Fruit fly (Drosophila melanogaster) whole organism, embryonic: Measurements from ENCODE around the gene foxo.

ENCODE experiments used
- Antp ChIP-seq: fragments of 200-800 bp; sonication (Bioruptor generic); optimal IDR thresholded peaks from 3 replicates; lab custom pipeline; 2016; ENCODE audit warnings: missing biosample characterization, missing genetic modification characterization
- CG10274 ChIP-seq: fragments of 200-800 bp; sonication (Bioruptor generic); optimal IDR thresholded peaks from 3 replicates; lab custom pipeline; 2017; ENCODE audit warnings: missing biosample characterization, mild to moderate bottlenecking, missing genetic modification characterization
- CG11456 ChIP-seq: fragments of 200-800 bp; sonication (Bioruptor generic); IDR thresholded peaks from 3 replicates; pipeline ENCODE4 v1.3.6; 2022; ENCODE audit warnings: missing biosample characterization, missing genetic modification characterization
- CG13894 ChIP-seq: fragments of 200-800 bp; sonication (Bioruptor generic); optimal IDR thresholded peaks from 3 replicates; lab custom pipeline; 2018; ENCODE audit warnings: missing biosample characterization, mild to moderate bottlenecking, missing genetic modification characterization, moderate library complexity
- CG1602 ChIP-seq: fragments of 200-800 bp; sonication (Bioruptor generic); optimal IDR thresholded peaks from 3 replicates; lab custom pipeline; 2016; ENCODE audit warnings: missing biosample characterization, missing genetic modification characterization
- CG2875 ChIP-seq: fragments of 200-800 bp; sonication (Bioruptor generic); optimal IDR thresholded peaks from 2 replicates; lab custom pipeline; 2017; ENCODE audit warnings: missing biosample characterization, mild to moderate bottlenecking, missing genetic modification characterization, missing genetic modification reagents
- CG3065 ChIP-seq: fragments of 200-800 bp; sonication (Bioruptor generic); optimal IDR thresholded peaks from 2 replicates; lab custom pipeline; 2016; ENCODE audit warnings: missing biosample characterization, missing genetic modification characterization
- CG3726 ChIP-seq: fragments of 200-800 bp; sonication (Bioruptor generic); IDR thresholded peaks from 3 replicates; pipeline ENCODE4, ENCODE4 v1.3.6; 2022; ENCODE audit warnings: missing biosample characterization, missing genetic modification characterization
- CG42726 ChIP-seq: fragments of 200-800 bp; sonication (Bioruptor generic); IDR thresholded peaks from 2 replicates; pipeline ENCODE4 v1.3.6; 2022; ENCODE audit warnings: missing biosample characterization, missing genetic modification characterization; ENCODE audit not compliant: partially characterized antibody
- CG4328 ChIP-seq: fragments of 200-800 bp; sonication (Bioruptor generic); optimal IDR thresholded peaks from 3 replicates; lab custom pipeline; 2017; ENCODE audit warnings: missing biosample characterization, missing genetic modification reagents, missing genetic modification characterization
- CG4707 ChIP-seq: fragments of 200-800 bp; sonication (Bioruptor generic); optimal IDR thresholded peaks from 2 replicates; lab custom pipeline; 2018; ENCODE audit warnings: missing biosample characterization, mild to moderate bottlenecking, missing genetic modification characterization, moderate library complexity
- CG6254 ChIP-seq: fragments of 200-800 bp; sonication (Bioruptor generic); optimal IDR thresholded peaks from 3 replicates; lab custom pipeline; 2017; ENCODE audit warnings: mild to moderate bottlenecking, missing biosample characterization, missing genetic modification reagents, missing genetic modification characterization
- CG7271 ChIP-seq: fragments of 200-800 bp; sonication (Bioruptor generic); optimal IDR thresholded peaks from 2 replicates; lab custom pipeline; 2018; ENCODE audit warnings: missing biosample characterization, mild to moderate bottlenecking, missing genetic modification characterization, moderate library complexity
- CG7357 ChIP-seq: fragments of 200-800 bp; sonication (Bioruptor generic); IDR thresholded peaks from 3 replicates; pipeline ENCODE4 v1.3.6; 2022; ENCODE audit warnings: missing biosample characterization, missing genetic modification characterization
- CG7745 ChIP-seq: fragments of 200-800 bp; sonication (Bioruptor generic); optimal IDR thresholded peaks from 2 replicates; lab custom pipeline; 2018; ENCODE audit warnings: missing biosample characterization, mild to moderate bottlenecking, missing genetic modification characterization, moderate library complexity
- CG7963 ChIP-seq: fragments of 200-800 bp; sonication (Bioruptor generic); IDR thresholded peaks from 3 replicates; pipeline ENCODE4 v1.3.6; 2022; ENCODE audit warnings: missing biosample characterization, missing genetic modification characterization; ENCODE audit not compliant: partially characterized antibody
- CG8359 ChIP-seq: fragments of 200-800 bp; sonication (Bioruptor generic); optimal IDR thresholded peaks from 2 replicates; lab custom pipeline; 2017; ENCODE audit warnings: missing biosample characterization, mild to moderate bottlenecking, missing genetic modification characterization, borderline replicate concordance
- CG9437 ChIP-seq: fragments of 200-800 bp; sonication (Bioruptor generic); optimal IDR thresholded peaks from 2 replicates; lab custom pipeline; 2018; ENCODE audit warnings: missing biosample characterization, mild to moderate bottlenecking, missing genetic modification characterization
- CTCF ChIP-seq: fragments of 200-800 bp; sonication (Bioruptor generic); optimal IDR thresholded peaks from 2 replicates; lab custom pipeline; 2017; ENCODE audit warnings: missing biosample characterization, mild to moderate bottlenecking, missing genetic modification characterization, moderate library complexity
- D19A ChIP-seq: fragments of 200-800 bp; optimal IDR thresholded peaks from 3 replicates; lab custom pipeline; 2019; ENCODE audit warnings: missing biosample characterization, mild to moderate bottlenecking, missing genetic modification characterization, moderate library complexity
- H15 ChIP-seq: fragments of 200-800 bp; sonication (Bioruptor generic); IDR thresholded peaks from 3 replicates; pipeline ENCODE4 v1.3.6; 2022; ENCODE audit warnings: missing biosample characterization, missing genetic modification characterization
- Hr3 ChIP-seq: fragments of 200-800 bp; sonication (Bioruptor generic); optimal IDR thresholded peaks from 3 replicates; lab custom pipeline; 2016; ENCODE audit warnings: missing biosample characterization, missing genetic modification characterization
- Lpt ChIP-seq: fragments of >200 bp; optimal IDR thresholded peaks from 2 replicates; lab custom pipeline; 2018; ENCODE audit warnings: missing biosample characterization, missing genetic modification characterization
- Max ChIP-seq: fragments of 200-800 bp; sonication (Bioruptor generic); optimal IDR thresholded peaks from 2 replicates; lab custom pipeline; 2016; ENCODE audit warnings: missing biosample characterization, mild to moderate bottlenecking, missing genetic modification characterization
- Neu2 ChIP-seq: fragments of 200-800 bp; sonication (Bioruptor generic); optimal IDR thresholded peaks from 3 replicates; lab custom pipeline; 2016; ENCODE audit warnings: missing biosample characterization, missing genetic modification characterization, borderline replicate concordance
- Rx ChIP-seq: fragments of 200-800 bp; sonication (Bioruptor generic); IDR thresholded peaks from 2 replicates; pipeline ENCODE4 v1.3.6; 2022; ENCODE audit warnings: missing biosample characterization, missing genetic modification characterization
- Sin3A ChIP-seq: fragments of >200 bp; optimal IDR thresholded peaks from 2 replicates; lab custom pipeline; 2018
- Ssrp ChIP-seq: fragments of 200-800 bp; sonication (Bioruptor generic); optimal IDR thresholded peaks from 2 replicates; lab custom pipeline; 2018; ENCODE audit warnings: missing biosample characterization, mild to moderate bottlenecking, missing genetic modification characterization, moderate library complexity
- Vsx1 ChIP-seq: fragments of 200-800 bp; sonication (Bioruptor generic); optimal IDR thresholded peaks from 2 replicates; lab custom pipeline; 2017; ENCODE audit warnings: missing biosample characterization, mild to moderate bottlenecking, missing genetic modification characterization, missing genetic modification reagents
- YL-1 ChIP-seq: fragments of 200-800 bp; sonication (Bioruptor generic); optimal IDR thresholded peaks from 3 replicates; lab custom pipeline; 2017; ENCODE audit warnings: missing biosample characterization, mild to moderate bottlenecking, missing genetic modification characterization
- bcd ChIP-seq: fragments of 200-800 bp; sonication (Bioruptor generic); optimal IDR thresholded peaks from 2 replicates; lab custom pipeline; 2017; ENCODE audit warnings: missing biosample characterization, mild to moderate bottlenecking, missing genetic modification characterization
- chn ChIP-seq: fragments of 200-800 bp; sonication (Bioruptor generic); optimal IDR thresholded peaks from 2 replicates; lab custom pipeline; 2016; ENCODE audit warnings: missing biosample characterization, missing genetic modification characterization
- danr ChIP-seq: fragments of 200-800 bp; sonication (Bioruptor generic); IDR thresholded peaks from 2 replicates; pipeline ENCODE4 v1.3.6; 2022; ENCODE audit warnings: missing biosample characterization, missing genetic modification characterization
- gcm2 ChIP-seq: fragments of 200-800 bp; sonication (Bioruptor generic); optimal IDR thresholded peaks from 2 replicates; lab custom pipeline; 2016; ENCODE audit warnings: missing biosample characterization, missing genetic modification characterization
- hbn ChIP-seq: fragments of 200-800 bp; sonication (Bioruptor generic); IDR thresholded peaks from 2 replicates; pipeline ENCODE4 v1.3.6; 2022; ENCODE audit warnings: missing biosample characterization, missing genetic modification characterization; ENCODE audit not compliant: partially characterized antibody
- kni ChIP-seq: fragments of 200-800 bp; sonication (Bioruptor generic); optimal IDR thresholded peaks from 3 replicates; lab custom pipeline; 2017; ENCODE audit warnings: mild to moderate bottlenecking, missing biosample characterization, missing genetic modification reagents, missing genetic modification characterization
- lab ChIP-seq: fragments of 200-800 bp; sonication (Bioruptor generic); optimal IDR thresholded peaks from 3 replicates; lab custom pipeline; 2017; ENCODE audit warnings: missing biosample characterization, missing genetic modification characterization, mild to moderate bottlenecking, moderate library complexity, missing genetic modification reagents
- otp ChIP-seq: fragments of 200-800 bp; sonication (Bioruptor generic); IDR thresholded peaks from 3 replicates; pipeline ENCODE4, ENCODE4 v1.3.6; 2022; ENCODE audit warnings: missing biosample characterization, missing genetic modification characterization
- peb ChIP-seq: fragments of 200-800 bp; sonication (Bioruptor generic); IDR thresholded peaks from 2 replicates; pipeline ENCODE4 v1.3.6; 2022; ENCODE audit warnings: missing biosample characterization, missing genetic modification characterization
- prd ChIP-seq, 3 experiments: fragments of >200 bp in 2 of 3; fragments of 200-800 bp in 1 of 3; sonication (Bioruptor generic) in 1 of 3; optimal IDR thresholded peaks in 2 of 3; IDR thresholded peaks in 1 of 3; 2 replicates in 2 of 3; 3 replicates in 1 of 3; pipeline versions ENCODE4 v1.3.6 to Lab custom; 2017 to 2022; ENCODE audit warnings: missing biosample characterization in 1 of 3, missing genetic modification characterization in 1 of 3
- row ChIP-seq: fragments of 200-800 bp; sonication (Bioruptor generic); IDR thresholded peaks from 3 replicates; pipeline ENCODE4 v1.3.6; 2022; ENCODE audit warnings: missing biosample characterization, missing genetic modification characterization
- salm ChIP-seq: fragments of 200-800 bp; sonication (Bioruptor generic); optimal IDR thresholded peaks from 2 replicates; lab custom pipeline; 2018; ENCODE audit warnings: missing biosample characterization, mild to moderate bottlenecking, missing genetic modification characterization
- slbo ChIP-seq: fragments of 200-800 bp; sonication (Bioruptor generic); IDR thresholded peaks from 2 replicates; pipeline ENCODE4 v1.3.6; 2022; ENCODE audit warnings: missing biosample characterization, missing genetic modification characterization
- sug ChIP-seq: fragments of 200-800 bp; optimal IDR thresholded peaks from 2 replicates; lab custom pipeline; 2019; ENCODE audit warnings: missing biosample characterization, mild to moderate bottlenecking, missing genetic modification characterization, moderate library complexity
- tup ChIP-seq: fragments of 200-800 bp; sonication (Bioruptor generic); optimal IDR thresholded peaks from 2 replicates; lab custom pipeline; 2016; ENCODE audit warnings: missing biosample characterization, mild to moderate bottlenecking, missing genetic modification characterization, moderate library complexity
- usp ChIP-seq: fragments of >200 bp; optimal IDR thresholded peaks from 2 replicates; lab custom pipeline; 2017; ENCODE audit warnings: missing biosample characterization, missing genetic modification characterization
- zfh1 ChIP-seq: fragments of 200-800 bp; sonication (Bioruptor generic); IDR thresholded peaks from 3 replicates; pipeline ENCODE4 v1.3.6; 2022; ENCODE audit warnings: missing biosample characterization, missing genetic modification characterization
- zfh2 ChIP-seq: fragments of 200-800 bp; sonication (Bioruptor generic); optimal IDR thresholded peaks from 2 replicates; lab custom pipeline; 2016; ENCODE audit warnings: missing biosample characterization, missing genetic modification characterization

Gene foxo

dm6 chr3R:14017640-14018429 lies 38.9 kb upstream of the foxo start (continued):
- peak; percentile 85 for TF ChIP-seq salm (tag; lab: Kevin White, UChicago)
- TF ChIP-seq usp (GFP tag; lab: Kevin White, UChicago) = no peak
- TF ChIP-seq CG42726 = no peak
- peak; percentile 88 for TF ChIP-seq CG9437 (GFP tag; lab: Kevin White, UChicago)
- TF ChIP-seq kni (GFP tag; lab: Kevin White, UChicago) = peak; percentile 89
- no peak for TF ChIP-seq CG7963
- peak; percentile 20 for TF ChIP-seq YL-1 (GFP tag; lab: Kevin White, UChicago)
- peak; percentile 87 for TF ChIP-seq row
- TF ChIP-seq hbn (GFP tag; lab: Robert Waterston, UW) = peak; percentile 38; the same call in 1 of the 2 replicates
- TF ChIP-seq CG3726 (GFP tag; lab: Robert Waterston, UW) = 0 out of 3 replicates have a peak, but pooled peaks have one; percentile 79
- TF ChIP-seq CG6254 (GFP tag; lab: Kevin White, UChicago) = peak; percentile 60
- peak; percentile 89 for TF ChIP-seq Hr3 (GFP tag; lab: Kevin White, UChicago)
- TF ChIP-seq bcd = peak; percentile 88
- no peak for TF ChIP-seq Max (GFP tag; lab: Kevin White, UChicago)
- peak; percentile 83 for TF ChIP-seq Rx (GFP tag; lab: Robert Waterston, UW)
- peak; percentile 53 for TF ChIP-seq CTCF (GFP tag; lab: Kevin White, UChicago)
- TF ChIP-seq CG13894 (tag; lab: Kevin White, UChicago) = no peak
- peak; percentile 54 for TF ChIP-seq Antp (GFP tag; lab: Kevin White, UChicago)
- peak; percentile 78 for TF ChIP-seq lab
- TF ChIP-seq Vsx1 (GFP tag; lab: Kevin White, UChicago) = peak; percentile 68
- 0 out of 3 replicates have a peak, but pooled peaks have one; percentile 29 for TF ChIP-seq otp (GFP tag; lab: Robert Waterston, UW)
- TF ChIP-seq CG4707 (GFP tag; lab: Kevin White, UChicago) = no peak
- peak; percentile 77 for TF ChIP-seq CG4328 (GFP tag; lab: Kevin White, UChicago)
- TF ChIP-seq CG7271 = peak; percentile 9
- TF ChIP-seq zfh2 (GFP tag; lab: Kevin White, UChicago) = no peak
- peak; percentile 30 for TF ChIP-seq CG10274 (GFP tag; lab: Kevin White, UChicago)
- TF ChIP-seq CG8359 (GFP tag; lab: Kevin White, UChicago) = peak; percentile 75
- TF ChIP-seq Lpt = no peak
- TF ChIP-seq D19A (tag; lab: Kevin White, UChicago) = peak; percentile 81
- no peak for TF ChIP-seq CG7745 (tag; lab: Kevin White, UChicago)
- no peak for TF ChIP-seq prd (optimal IDR thresholded peaks at IDR 0.05; lab: Kevin White, UChicago)
- TF ChIP-seq prd (GFP tag; IDR thresholded peaks at IDR 0.05; lab: Robert Waterston, UW) = peak; percentile 75
- TF ChIP-seq chn = peak; percentile 40
- TF ChIP-seq Ssrp (tag; lab: Kevin White, UChicago) = peak; percentile 92
- peak; percentile 77; the same call in 2 of the 3 replicates for TF ChIP-seq CG7357 (GFP tag; lab: Robert Waterston, UW)
- TF ChIP-seq CG3065 (GFP tag; lab: Kevin White, UChicago) = peak; percentile 69
- peak; percentile 49 for TF ChIP-seq tup (GFP tag; lab: Kevin White, UChicago)
- no peak for TF ChIP-seq Neu2 (GFP tag; lab: Kevin White, UChicago)
- no peak for TF ChIP-seq Sin3A (lab: Kevin White, UChicago)
- TF ChIP-seq zfh1 = peak; percentile 68; the same call in 1 of the 3 replicates
- TF ChIP-seq danr (GFP tag; lab: Robert Waterston, UW) = peak; percentile 79; the same call in 1 of the 2 replicates
- peak; percentile 32 for TF ChIP-seq gcm2 (GFP tag; lab: Kevin White, UChicago)
- TF ChIP-seq peb (GFP tag; lab: Robert Waterston, UW) = peak; percentile 66
- TF ChIP-seq CG11456 = peak; percentile 56; the same call in 1 of the 3 replicates
- TF ChIP-seq H15 (GFP tag; lab: Robert Waterston, UW) = peak; percentile 79; the same call in 2 of the 3 replicates
- TF ChIP-seq slbo (GFP tag; lab: Robert Waterston, UW) = peak; percentile 81
- TF ChIP-seq sug (tag; lab: Kevin White, UChicago) = peak; percentile 68
- TF ChIP-seq CG2875 = peak; percentile 81
- peak; percentile 80 for TF ChIP-seq CG1602 (GFP tag; lab: Kevin White, UChicago)
